Fruit fly (Drosophila melanogaster): ENCODE results near the gene CG46435.

Gene CG46435

dm6 chr3L:19557197-19557995 lies 12.5 kb downstream of the CG46435 start:
- TF ChIP-seq gro (GFP tag; optimal IDR thresholded peaks at IDR 0.05) (no peak), CG6689 (GFP tag; IDR thresholded peaks at IDR 0.05) (0 out of 2 replicates have a peak, but pooled peaks have one; percentile 5), CG1647 (GFP tag; optimal IDR thresholded peaks at IDR 0.05) (no peak), CG8290 (GFP tag; optimal IDR thresholded peaks at IDR 0.05) (no peak), CG8290 (tag; optimal IDR thresholded peaks at IDR 0.05) (no peak), sc (optimal IDR thresholded peaks at IDR 0.05) (no peak), sc (GFP tag; optimal IDR thresholded peaks at IDR 0.05) (peak; percentile 45), CG6765 (GFP tag; optimal IDR thresholded peaks at IDR 0.05) (no peak), sd (tag; optimal IDR thresholded peaks at IDR 0.05) (peak; percentile 25), lola (GFP tag; optimal IDR thresholded peaks at IDR 0.05) (peak in 1 of 3 experiments; percentile 91), wor (GFP tag; IDR thresholded peaks at IDR 0.05) (no peak), CG8089 (GFP tag; optimal IDR thresholded peaks at IDR 0.05) (no peak), CG15696 (tag; optimal IDR thresholded peaks at IDR 0.05) (peak; percentile 84), dmrt11E (tag; optimal IDR thresholded peaks at IDR 0.05) (peak; percentile 88), Bgb (GFP tag; IDR thresholded peaks at IDR 0.05; ENCODE audit: partially characterized antibody) (no peak), CG32767 (GFP tag; IDR thresholded peaks at IDR 0.05) (no peak), nerfin-1 (tag; optimal IDR thresholded peaks at IDR 0.05) (no peak), gcm (GFP tag; optimal IDR thresholded peaks at IDR 0.05) (no peak), CG8924 (tag; optimal IDR thresholded peaks at IDR 0.05) (peak; percentile 51), CG2712 (tag; optimal IDR thresholded peaks at IDR 0.05) (peak; percentile 65), CG10462 (GFP tag; optimal IDR thresholded peaks at IDR 0.05) (no peak), prd (optimal IDR thresholded peaks at IDR 0.05) (no peak), prd (GFP tag; IDR thresholded peaks at IDR 0.05) (peak; percentile 31; the same call in 1 of the 3 replicates), CG17328 (GFP tag; IDR thresholded peaks at IDR 0.05) (no peak), grau (tag; optimal IDR thresholded peaks at IDR 0.05) (peak; percentile 38), bsh (GFP tag; optimal IDR thresholded peaks at IDR 0.05) (peak; percentile 21 to 44), nom (GFP tag; optimal IDR thresholded peaks at IDR 0.05) (peak; percentile 71), zen2 (GFP tag; IDR thresholded peaks at IDR 0.05; ENCODE audit: partially characterized antibody) (no peak), gfzf (GFP tag; optimal IDR thresholded peaks at IDR 0.05) (no peak), CG14860 (GFP tag; IDR thresholded peaks at IDR 0.05; ENCODE audit: partially characterized antibody) (no peak), CHES-1-like (GFP tag; optimal IDR thresholded peaks at IDR 0.05) (no peak), CG31441 (GFP tag; IDR thresholded peaks at IDR 0.05) (peak; percentile 66), ac (GFP tag; optimal IDR thresholded peaks at IDR 0.05) (peak; percentile 78), Ssrp (tag; optimal IDR thresholded peaks at IDR 0.05) (peak; percentile 37), Lpt (GFP tag; optimal IDR thresholded peaks at IDR 0.05) (no peak), CG10267 (tag; optimal IDR thresholded peaks at IDR 0.05) (peak; percentile 51), Nf-YB (GFP tag; optimal IDR thresholded peaks at IDR 0.05) (peak; percentile 47), CoRest (tag; optimal IDR thresholded peaks at IDR 0.05) (peak; percentile 50), Hr3 (GFP tag; optimal IDR thresholded peaks at IDR 0.05) (no peak), nmo (GFP tag; optimal IDR thresholded peaks at IDR 0.05) (peak; percentile 15), lab (GFP tag; optimal IDR thresholded peaks at IDR 0.05) (no peak), D (optimal IDR thresholded peaks at IDR 0.05) (no peak), D (GFP tag; optimal IDR thresholded peaks at IDR 0.05) (peak; percentile 19), CG12391 (tag; optimal IDR thresholded peaks at IDR 0.05) (peak; percentile 58), wek (GFP tag; optimal IDR thresholded peaks at IDR 0.05) (no peak), jing (GFP tag; optimal IDR thresholded peaks at IDR 0.05) (no peak), corto (GFP tag; optimal IDR thresholded peaks at IDR 0.05) (peak; percentile 52), GATAe (GFP tag; conservative IDR thresholded peaks at IDR 0.05) (no peak), zen (tag; optimal IDR thresholded peaks at IDR 0.05) (peak; percentile 53)

All from whole organism, embryonic.